Fruit fly (Drosophila melanogaster) whole organism, embryonic: ENCODE data around the gene eIF4E6.
A peak's percentile ranks its signal among the peaks of the same experiment; 100 is the strongest.

Experiments
- Aef1 ChIP-seq: fragments of 200-800 bp; sonication (Bioruptor generic); IDR thresholded peaks from 3 replicates; pipeline ENCODE4 v1.3.6; 2022; ENCODE audit warnings: missing biosample characterization, missing genetic modification characterization
- BEAF-32 ChIP-seq: fragments of 200-800 bp; sonication (Bioruptor generic); optimal IDR thresholded peaks from 3 replicates; lab custom pipeline; 2017; ENCODE audit warnings: missing biosample characterization, missing genetic modification characterization, mild to moderate bottlenecking, moderate library complexity, missing genetic modification reagents
- Bdp1 ChIP-seq: fragments of 200-800 bp; sonication (Bioruptor generic); optimal IDR thresholded peaks from 3 replicates; lab custom pipeline; 2016; ENCODE audit warnings: missing biosample characterization, missing genetic modification characterization
- CG10565 ChIP-seq: fragments of 200-800 bp; sonication (Bioruptor generic); optimal IDR thresholded peaks from 3 replicates; lab custom pipeline; 2016; ENCODE audit warnings: missing biosample characterization, mild to moderate bottlenecking, missing genetic modification characterization
- CG10654 ChIP-seq: fragments of 200-800 bp; sonication (Bioruptor generic); optimal IDR thresholded peaks from 2 replicates; lab custom pipeline; 2016; ENCODE audit warnings: missing biosample characterization, missing genetic modification characterization
- CG11560 ChIP-seq: fragments of 200-800 bp; sonication (Bioruptor generic); IDR thresholded peaks from 3 replicates; pipeline ENCODE4 v1.3.6; 2022; ENCODE audit warnings: missing biosample characterization, missing genetic modification characterization
- CG12071 ChIP-seq: fragments of 200-800 bp; sonication (Bioruptor generic); optimal IDR thresholded peaks from 3 replicates; lab custom pipeline; 2018; ENCODE audit warnings: missing biosample characterization, mild to moderate bottlenecking, missing genetic modification characterization
- CG12104 ChIP-seq: fragments of 200-800 bp; sonication (Bioruptor generic); optimal IDR thresholded peaks from 3 replicates; lab custom pipeline; 2016; ENCODE audit warnings: missing biosample characterization, missing genetic modification characterization
- CG15269 ChIP-seq: fragments of 200-800 bp; sonication (Bioruptor generic); optimal IDR thresholded peaks from 2 replicates; lab custom pipeline; 2018; ENCODE audit warnings: missing biosample characterization, mild to moderate bottlenecking, missing genetic modification characterization, moderate library complexity
- CG1529 ChIP-seq: fragments of 200-800 bp; sonication (Bioruptor generic); optimal IDR thresholded peaks from 3 replicates; lab custom pipeline; 2018; ENCODE audit warnings: missing biosample characterization, missing genetic modification characterization
- CG17186 ChIP-seq: fragments of 200-800 bp; sonication (Bioruptor generic); optimal IDR thresholded peaks from 3 replicates; lab custom pipeline; 2017; ENCODE audit warnings: missing biosample characterization, missing genetic modification reagents, missing genetic modification characterization
- CG17612 ChIP-seq: fragments of 200-800 bp; sonication (Bioruptor generic); IDR thresholded peaks from 2 replicates; pipeline ENCODE4 v1.3.6; 2022; ENCODE audit warnings: missing biosample characterization, missing genetic modification characterization
- CG2116 ChIP-seq: fragments of 200-800 bp; sonication (Bioruptor generic); optimal IDR thresholded peaks from 3 replicates; lab custom pipeline; 2018; ENCODE audit warnings: missing biosample characterization, mild to moderate bottlenecking, missing genetic modification characterization
- CG32532 ChIP-seq: fragments of 200-800 bp; sonication (Bioruptor generic); IDR thresholded peaks from 2 replicates; pipeline ENCODE4 v1.3.6; 2022; ENCODE audit warnings: missing biosample characterization, missing genetic modification characterization
- CG4617 ChIP-seq: fragments of 200-800 bp; sonication (Bioruptor generic); optimal IDR thresholded peaks from 3 replicates; lab custom pipeline; 2016; ENCODE audit warnings: missing biosample characterization, missing genetic modification characterization, borderline replicate concordance
- CG6689 ChIP-seq: fragments of 200-800 bp; sonication (Bioruptor generic); IDR thresholded peaks from 2 replicates; pipeline ENCODE4 v1.3.6; 2022; ENCODE audit warnings: missing biosample characterization, missing genetic modification characterization
- CG7928 ChIP-seq: fragments of 200-800 bp; sonication (Bioruptor generic); optimal IDR thresholded peaks from 2 replicates; lab custom pipeline; 2017; ENCODE audit warnings: missing biosample characterization, mild to moderate bottlenecking, missing genetic modification characterization
- CG8290 ChIP-seq, 3 experiments: fragments of 200-800 bp; sonication (Bioruptor generic); optimal IDR thresholded peaks; 2 replicates each; lab custom pipeline; 2016 to 2019; ENCODE audit warnings: missing biosample characterization in 3 of 3, missing genetic modification characterization in 3 of 3, mild to moderate bottlenecking in 2 of 3, moderate library complexity in 1 of 3
- CkIIα-i1 ChIP-seq: fragments of 200-800 bp; sonication (Bioruptor generic); IDR thresholded peaks from 2 replicates; pipeline ENCODE4 v1.3.6; 2022; ENCODE audit warnings: missing biosample characterization, missing genetic modification characterization
- Dbx ChIP-seq: fragments of 200-800 bp; sonication (Bioruptor generic); IDR thresholded peaks from 3 replicates; pipeline ENCODE4 v1.3.6; 2022; ENCODE audit warnings: missing biosample characterization, missing genetic modification characterization
- HLH4C ChIP-seq: fragments of 200-800 bp; sonication (Bioruptor generic); IDR thresholded peaks from 3 replicates; pipeline ENCODE4 v1.3.6; 2022; ENCODE audit warnings: missing biosample characterization, missing genetic modification characterization; ENCODE audit not compliant: partially characterized antibody
- Kr ChIP-seq: fragments of 200-800 bp; sonication (Bioruptor generic); optimal IDR thresholded peaks from 2 replicates; lab custom pipeline; 2017; ENCODE audit warnings: missing biosample characterization, mild to moderate bottlenecking, missing genetic modification characterization
- MBD-R2 ChIP-seq: fragments of 200-800 bp; sonication (Bioruptor generic); IDR thresholded peaks from 2 replicates; pipeline ENCODE4 v1.3.6; 2022; ENCODE audit warnings: missing biosample characterization, missing genetic modification characterization
- Mrtf ChIP-seq: fragments of 200-800 bp; sonication (Bioruptor generic); IDR thresholded peaks from 3 replicates; pipeline ENCODE4 v1.3.6; 2022; ENCODE audit warnings: missing biosample characterization, missing genetic modification characterization
- Oaz ChIP-seq: fragments of 200-800 bp; sonication (Bioruptor generic); IDR thresholded peaks from 2 replicates; pipeline ENCODE4 v1.3.6; 2022; ENCODE audit warnings: missing biosample characterization, missing genetic modification characterization
- Poxn ChIP-seq: fragments of 200-800 bp; sonication (Bioruptor generic); IDR thresholded peaks from 2 replicates; pipeline ENCODE4 v1.3.6; 2022; ENCODE audit warnings: missing biosample characterization, missing genetic modification characterization
- Ptx1 ChIP-seq: fragments of 200-800 bp; sonication (Bioruptor generic); IDR thresholded peaks from 2 replicates; pipeline ENCODE4 v1.3.6; 2022; ENCODE audit warnings: missing biosample characterization, missing genetic modification characterization
- Six4 ChIP-seq: fragments of 200-800 bp; sonication (Bioruptor generic); optimal IDR thresholded peaks from 2 replicates; lab custom pipeline; 2016; ENCODE audit warnings: missing biosample characterization, missing genetic modification characterization
- Taf1 ChIP-seq: fragments of 200-800 bp; sonication (Bioruptor generic); IDR thresholded peaks from 2 replicates; pipeline ENCODE4 v1.3.6; 2022; ENCODE audit warnings: missing biosample characterization, missing genetic modification characterization
- Tbp ChIP-seq: fragments of >200 bp; optimal IDR thresholded peaks from 2 replicates; lab custom pipeline; 2018; ENCODE audit warnings: missing biosample characterization, missing genetic modification characterization
- YL-1 ChIP-seq: fragments of 200-800 bp; sonication (Bioruptor generic); optimal IDR thresholded peaks from 3 replicates; lab custom pipeline; 2017; ENCODE audit warnings: missing biosample characterization, mild to moderate bottlenecking, missing genetic modification characterization
- ash1 ChIP-seq: fragments of 200-800 bp; sonication (Bioruptor generic); optimal IDR thresholded peaks from 2 replicates; lab custom pipeline; 2018; ENCODE audit warnings: missing biosample characterization, mild to moderate bottlenecking, missing genetic modification characterization
- chinmo ChIP-seq: fragments of 200-800 bp; sonication (Bioruptor generic); IDR thresholded peaks from 4 replicates; pipeline ENCODE4 v1.3.6; 2022; ENCODE audit warnings: missing biosample characterization, missing genetic modification characterization; ENCODE audit not compliant: partially characterized antibody
- croc ChIP-seq: fragments of 200-800 bp; sonication (Bioruptor generic); conservative IDR thresholded peaks from 3 replicates; pipeline ENCODE4 v1.3.6; 2022; ENCODE audit warnings: missing biosample characterization, missing genetic modification characterization
- dan ChIP-seq: fragments of 200-800 bp; sonication (Bioruptor generic); IDR thresholded peaks from 2 replicates; pipeline ENCODE4 v1.3.6; 2022; ENCODE audit warnings: missing biosample characterization, missing genetic modification characterization
- exex ChIP-seq: fragments of 200-800 bp; sonication (Bioruptor generic); optimal IDR thresholded peaks from 4 replicates; lab custom pipeline; 2018; ENCODE audit warnings: missing biosample characterization, mild to moderate bottlenecking, missing genetic modification characterization, moderate library complexity
- ham ChIP-seq: fragments of 200-800 bp; sonication (Bioruptor generic); IDR thresholded peaks from 2 replicates; pipeline ENCODE4 v1.3.6; 2022; ENCODE audit warnings: missing biosample characterization, missing genetic modification characterization
- ken ChIP-seq: fragments of 200-800 bp; sonication (Bioruptor generic); IDR thresholded peaks from 3 replicates; pipeline ENCODE4 v1.3.6; 2022; ENCODE audit warnings: missing biosample characterization, missing genetic modification characterization
- lab ChIP-seq: fragments of 200-800 bp; sonication (Bioruptor generic); optimal IDR thresholded peaks from 3 replicates; lab custom pipeline; 2017; ENCODE audit warnings: missing biosample characterization, missing genetic modification characterization, mild to moderate bottlenecking, moderate library complexity, missing genetic modification reagents
- lilli ChIP-seq: fragments of 200-800 bp; sonication (Bioruptor generic); optimal IDR thresholded peaks from 3 replicates; lab custom pipeline; 2016; ENCODE audit warnings: missing biosample characterization, missing genetic modification characterization
- luna ChIP-seq: fragments of 200-800 bp; sonication (Bioruptor generic); optimal IDR thresholded peaks from 2 replicates; lab custom pipeline; 2016; ENCODE audit warnings: missing biosample characterization, missing genetic modification characterization
- nmo ChIP-seq: fragments of 200-800 bp; sonication (Bioruptor generic); optimal IDR thresholded peaks from 2 replicates; lab custom pipeline; 2018; ENCODE audit warnings: missing biosample characterization, mild to moderate bottlenecking, missing genetic modification characterization, moderate library complexity
- p53 ChIP-seq: fragments of 200-800 bp; sonication (Bioruptor generic); optimal IDR thresholded peaks from 2 replicates; lab custom pipeline; 2016; ENCODE audit warnings: missing biosample characterization, missing genetic modification characterization
- repo ChIP-seq: fragments of 200-800 bp; sonication (Bioruptor generic); optimal IDR thresholded peaks from 2 replicates; lab custom pipeline; 2016; ENCODE audit warnings: missing biosample characterization, missing genetic modification characterization
- salm ChIP-seq: fragments of 200-800 bp; sonication (Bioruptor generic); optimal IDR thresholded peaks from 2 replicates; lab custom pipeline; 2018; ENCODE audit warnings: missing biosample characterization, mild to moderate bottlenecking, missing genetic modification characterization
- sens ChIP-seq: fragments of 200-800 bp; sonication (Bioruptor generic); peaks from one replicate; lab custom pipeline; 2016; ENCODE audit warnings: missing biosample characterization, missing genetic modification characterization
- sob ChIP-seq: fragments of 200-800 bp; sonication (Bioruptor generic); IDR thresholded peaks from 2 replicates; pipeline ENCODE4 v1.3.6; 2022; ENCODE audit warnings: missing biosample characterization, missing genetic modification characterization
- tup ChIP-seq: fragments of 200-800 bp; sonication (Bioruptor generic); optimal IDR thresholded peaks from 2 replicates; lab custom pipeline; 2016; ENCODE audit warnings: missing biosample characterization, mild to moderate bottlenecking, missing genetic modification characterization, moderate library complexity
- vfl ChIP-seq: fragments of 200-800 bp; sonication (Bioruptor generic); optimal IDR thresholded peaks from 2 replicates; lab custom pipeline; 2016; ENCODE audit warnings: missing biosample characterization, missing genetic modification characterization
- yki ChIP-seq: fragments of >200 bp; optimal IDR thresholded peaks from 3 replicates; lab custom pipeline; 2018
- zfh1 ChIP-seq: fragments of 200-800 bp; sonication (Bioruptor generic); IDR thresholded peaks from 3 replicates; pipeline ENCODE4 v1.3.6; 2022; ENCODE audit warnings: missing biosample characterization, missing genetic modification characterization

Gene eIF4E6

DNA sequence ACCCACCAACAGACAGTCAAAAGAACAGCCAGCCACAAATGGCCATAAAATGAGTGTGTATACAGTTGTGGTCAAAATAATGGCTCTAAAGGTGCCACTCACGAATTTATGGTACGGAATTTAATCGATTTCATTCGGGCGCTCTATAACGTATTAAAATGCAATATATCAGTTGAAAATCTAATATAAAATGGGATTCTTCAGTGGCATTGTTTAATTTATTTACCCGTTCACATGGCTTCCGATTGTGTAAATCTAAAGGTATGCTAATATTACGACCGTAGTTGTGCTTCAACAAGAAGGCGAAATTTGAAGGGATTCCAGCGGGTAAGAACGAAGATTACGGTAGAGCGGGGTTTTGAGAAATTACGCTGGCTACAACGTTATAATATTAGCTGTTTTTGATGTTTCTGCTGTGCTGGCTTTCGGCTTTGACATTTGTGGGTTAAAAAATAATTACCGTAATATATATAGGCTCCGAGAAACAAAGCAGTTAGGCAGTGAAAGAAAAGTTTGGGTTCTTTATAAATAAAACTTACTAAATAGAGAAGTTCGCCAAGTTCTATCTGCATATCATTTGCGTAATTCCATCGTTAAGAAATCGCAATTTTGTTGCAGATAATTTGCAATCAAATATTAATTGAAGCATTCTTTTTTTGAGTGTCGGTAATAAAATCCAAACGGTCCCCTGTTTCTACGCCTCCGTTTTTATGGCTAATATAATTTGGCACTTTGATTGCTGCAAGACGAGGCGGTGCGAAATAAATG, 48.8 kb upstream of the eIF4E6 start (continued):
- TF ChIP-seq Ptx1 (GFP tag; lab: Robert Waterston, UW) (0 out of 2 replicates have a peak, but pooled peaks have one; percentile 9), CG6689 (GFP tag; lab: Robert Waterston, UW) (no peak), CG8290 (GFP tag; optimal IDR thresholded peaks at IDR 0.05; lab: Kevin White, UChicago) (no peak), CG8290 (tag; optimal IDR thresholded peaks at IDR 0.05; lab: Kevin White, UChicago) (peak in 1 of 2 experiments; percentile 9), sens (GFP tag; lab: Kevin White, UChicago) (peak; percentile 77), HLH4C (GFP tag; lab: Robert Waterston, UW) (no peak), CG4617 (no peak), CG1529 (GFP tag; lab: Kevin White, UChicago) (no peak), Kr (GFP tag; lab: Kevin White, UChicago) (no peak), zfh1 (GFP tag; lab: Robert Waterston, UW) (no peak), Dbx (no peak), p53 (no peak), CG15269 (peak; percentile 23), croc (GFP tag; lab: Robert Waterston, UW) (no peak), ham (GFP tag; lab: Robert Waterston, UW) (no peak), luna (GFP tag; lab: Kevin White, UChicago) (no peak), CG12104 (GFP tag; lab: Kevin White, UChicago) (no peak), CG12071 (no peak), lab (GFP tag; lab: Kevin White, UChicago) (peak; percentile 31), CG32532 (GFP tag; lab: Robert Waterston, UW) (0 out of 2 replicates have a peak, but pooled peaks have one; percentile 7), CG7928 (GFP tag; lab: Kevin White, UChicago) (no peak), ken (GFP tag; lab: Robert Waterston, UW) (0 out of 3 replicates have a peak, but pooled peaks have one; percentile 25), CG17186 (GFP tag; lab: Kevin White, UChicago) (no peak), CG10654 (GFP tag; lab: Kevin White, UChicago) (no peak), Oaz (GFP tag; lab: Robert Waterston, UW) (no peak), vfl (no peak), Bdp1 (GFP tag; lab: Kevin White, UChicago) (no peak), sob (GFP tag; lab: Robert Waterston, UW) (0 out of 2 replicates have a peak, but pooled peaks have one; percentile 22), salm (tag; lab: Kevin White, UChicago) (no peak), CkIIα-i1 (GFP tag; lab: Robert Waterston, UW) (no peak), CG2116 (GFP tag; lab: Kevin White, UChicago) (no peak), dan (GFP tag; lab: Robert Waterston, UW) (no peak), yki (no peak), CG10565 (GFP tag; lab: Kevin White, UChicago) (no peak), Six4 (GFP tag; lab: Kevin White, UChicago) (no peak), nmo (no peak), chinmo (GFP tag; lab: Robert Waterston, UW) (no peak), Aef1 (GFP tag; lab: Robert Waterston, UW) (no peak), CG17612 (GFP tag; lab: Robert Waterston, UW) (no peak), Taf1 (GFP tag; lab: Robert Waterston, UW) (no peak), YL-1 (GFP tag; lab: Kevin White, UChicago) (no peak), ash1 (no peak), BEAF-32 (GFP tag; lab: Kevin White, UChicago) (no peak), Poxn (no peak), Tbp (no peak), repo (no peak), CG11560 (tag; lab: Robert Waterston, UW) (no peak), Mrtf (GFP tag; lab: Robert Waterston, UW) (no peak), MBD-R2 (GFP tag; lab: Robert Waterston, UW) (no peak), lilli (GFP tag; lab: Kevin White, UChicago) (peak; percentile 9), tup (no peak), exex (no peak)
